Fruit fly (Drosophila melanogaster): ENCODE data around the gene vari.
A peak's percentile ranks its signal among the peaks of the same experiment; 100 is the strongest.

The vari gene

dm6 chr2L:20806619-20807018, 9.8 kb upstream of the vari start:
- TF ChIP-seq CG8119 (GFP tag; IDR thresholded peaks at IDR 0.05): no peak
- TF ChIP-seq CG4318 (GFP tag; optimal IDR thresholded peaks at IDR 0.05): no peak
- TF ChIP-seq fkh (GFP tag; optimal IDR thresholded peaks at IDR 0.05): no peak
- no peak for TF ChIP-seq CG11294 (GFP tag; IDR thresholded peaks at IDR 0.05)
- no peak for TF ChIP-seq CG6808 (GFP tag; optimal IDR thresholded peaks at IDR 0.05)
- no peak for TF ChIP-seq CG6792 (GFP tag; optimal IDR thresholded peaks at IDR 0.05)
- no peak for TF ChIP-seq Sox15 (GFP tag; optimal IDR thresholded peaks at IDR 0.05)
- no peak for TF ChIP-seq CG6163 (GFP tag; IDR thresholded peaks at IDR 0.05)
- TF ChIP-seq esn (GFP tag; optimal IDR thresholded peaks at IDR 0.05): no peak
- no peak for TF ChIP-seq salr (GFP tag; optimal IDR thresholded peaks at IDR 0.05)
- no peak for TF ChIP-seq CG3919 (GFP tag; optimal IDR thresholded peaks at IDR 0.05)
- TF ChIP-seq CG11762 (GFP tag; optimal IDR thresholded peaks at IDR 0.05; ENCODE audit: insufficient read depth): no peak
- no peak for TF ChIP-seq fd85E (GFP tag; optimal IDR thresholded peaks at IDR 0.05)
- TF ChIP-seq Lpt (GFP tag; optimal IDR thresholded peaks at IDR 0.05): no peak

- peak; percentile 38 for TF ChIP-seq CG4318 (GFP tag; optimal IDR thresholded peaks at IDR 0.05)
- peak; percentile 88 for TF ChIP-seq Eip78C (GFP tag)
- TF ChIP-seq Blimp-1 (GFP tag; optimal IDR thresholded peaks at IDR 0.05): peak; percentile 34
- peak; percentile 12 for TF ChIP-seq CG9139 (GFP tag; optimal IDR thresholded peaks at IDR 0.05)
- TF ChIP-seq CG8632 (GFP tag; optimal IDR thresholded peaks at IDR 0.05): peak; percentile 49
- peak; percentile 62 for TF ChIP-seq CG10669 (GFP tag; optimal IDR thresholded peaks at IDR 0.05)
- peak; percentile 31 for TF ChIP-seq CG1621 (tag; optimal IDR thresholded peaks at IDR 0.05)
- peak; percentile 81 for TF ChIP-seq esn (GFP tag; optimal IDR thresholded peaks at IDR 0.05)
- no peak for TF ChIP-seq fd85E (GFP tag; optimal IDR thresholded peaks at IDR 0.05)
- 0 out of 2 replicates have a peak, but pooled peaks have one; percentile 38 for TF ChIP-seq CG11294 (GFP tag; IDR thresholded peaks at IDR 0.05)
- TF ChIP-seq dac (GFP tag; optimal IDR thresholded peaks at IDR 0.05): peak; percentile 40
- TF ChIP-seq Sox15 (GFP tag; optimal IDR thresholded peaks at IDR 0.05): peak; percentile 58
- peak; percentile 52 for TF ChIP-seq Eip93F (GFP tag; optimal IDR thresholded peaks at IDR 0.05)
- peak; percentile 4 for TF ChIP-seq CG11762 (GFP tag; optimal IDR thresholded peaks at IDR 0.05; ENCODE audit: insufficient read depth)
- peak; percentile 72 for TF ChIP-seq Met (GFP tag; optimal IDR thresholded peaks at IDR 0.05)
- TF ChIP-seq CG31627 (GFP tag; optimal IDR thresholded peaks at IDR 0.05): peak; percentile 62
- peak; percentile 16 for TF ChIP-seq fd59A (GFP tag; optimal IDR thresholded peaks at IDR 0.05)
- peak; percentile 55 for TF ChIP-seq Hr39 (GFP tag; optimal IDR thresholded peaks at IDR 0.05)
- TF ChIP-seq Eip75B (GFP tag; optimal IDR thresholded peaks at IDR 0.05): peak; percentile 63
- TF ChIP-seq spab (GFP tag; optimal IDR thresholded peaks at IDR 0.05): peak; percentile 26
- peak; percentile 73 for TF ChIP-seq OdsH (GFP tag; optimal IDR thresholded peaks at IDR 0.05)
- no peak for TF ChIP-seq Hr38 (GFP tag; optimal IDR thresholded peaks at IDR 0.05)
- TF ChIP-seq dsx (GFP tag; optimal IDR thresholded peaks at IDR 0.05; ENCODE audit: poor library complexity, severe bottlenecking): peak; percentile 51
- peak; percentile 17 to 56 for TF ChIP-seq ss (GFP tag; optimal IDR thresholded peaks at IDR 0.05)
- TF ChIP-seq net (GFP tag; optimal IDR thresholded peaks at IDR 0.05): peak; percentile 79
- TF ChIP-seq Sox102F (GFP tag; optimal IDR thresholded peaks at IDR 0.05): peak; percentile 78
- TF ChIP-seq CG6792 (GFP tag; optimal IDR thresholded peaks at IDR 0.05): peak; percentile 67
- TF ChIP-seq svp (GFP tag): peak; percentile 91
- TF ChIP-seq CG6854 (GFP tag; optimal IDR thresholded peaks at IDR 0.05): no peak
- peak; percentile 84 for TF ChIP-seq CG15336 (GFP tag; IDR thresholded peaks at IDR 0.05)
- peak; percentile 11 to 38 for TF ChIP-seq salr (GFP tag; optimal IDR thresholded peaks at IDR 0.05)
- TF ChIP-seq pdm3 (GFP tag; optimal IDR thresholded peaks at IDR 0.05): peak; percentile 68
- peak; percentile 62 for TF ChIP-seq cyc (GFP tag; optimal IDR thresholded peaks at IDR 0.05)
- peak; percentile 76 for TF ChIP-seq CG8119 (GFP tag; IDR thresholded peaks at IDR 0.05)
- no peak for TF ChIP-seq CG7368 (GFP tag; optimal IDR thresholded peaks at IDR 0.05)
- TF ChIP-seq Lpt (GFP tag; optimal IDR thresholded peaks at IDR 0.05): peak; percentile 49
- peak; percentile 78 for TF ChIP-seq acj6 (GFP tag; optimal IDR thresholded peaks at IDR 0.05)
- TF ChIP-seq CG6808 (GFP tag; optimal IDR thresholded peaks at IDR 0.05): peak; percentile 34
- TF ChIP-seq lz (GFP tag; optimal IDR thresholded peaks at IDR 0.05): peak; percentile 68
- TF ChIP-seq topi (GFP tag; optimal IDR thresholded peaks at IDR 0.05): peak; percentile 64
- TF ChIP-seq CG6163 (GFP tag; IDR thresholded peaks at IDR 0.05): peak; percentile 76
- peak; percentile 78 for TF ChIP-seq CG32006 (GFP tag; optimal IDR thresholded peaks at IDR 0.05)
- TF ChIP-seq Ets96B (tag; optimal IDR thresholded peaks at IDR 0.05): peak; percentile 49
- TF ChIP-seq Sox14 (GFP tag; optimal IDR thresholded peaks at IDR 0.05): peak; percentile 65
These were observed 8.9 kb upstream of the vari start for dm6 chr2L:20805624-20806339.
